Worm (Caenorhabditis elegans): ENCODE measurements around the gene K09E9.1.

The K09E9.1 gene

DNA sequence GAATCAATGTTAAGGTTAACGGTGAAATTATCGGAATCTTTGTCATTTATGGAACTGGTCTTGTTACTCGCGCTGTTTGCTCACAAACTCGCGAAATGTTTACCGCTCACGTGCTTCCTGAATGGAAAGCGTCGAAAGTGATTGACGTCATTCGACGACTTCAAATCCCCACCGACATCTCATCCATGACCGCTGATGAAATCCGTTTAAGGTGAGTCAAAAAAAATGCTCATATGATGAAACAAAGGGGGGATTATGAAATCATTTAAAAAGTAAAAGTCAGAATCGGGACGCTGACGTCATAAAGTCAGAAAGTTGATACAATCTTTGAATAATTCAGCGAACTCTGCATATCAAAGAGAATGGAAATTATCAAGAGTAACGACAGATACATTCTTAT, 11.7 kb upstream of the K09E9.1 start (continued):
- TF ChIP-seq skn-1 (tag; optimal IDR thresholded peaks at IDR 0.05) (peak; percentile 62), unc-86 (tag; optimal IDR thresholded peaks at IDR 0.05) (no peak), snu-23 (GFP tag; optimal IDR thresholded peaks at IDR 0.05) (no peak), nhr-85 (tag) (no peak), unc-130 (tag; optimal IDR thresholded peaks at IDR 0.05) (no peak)

DNA sequence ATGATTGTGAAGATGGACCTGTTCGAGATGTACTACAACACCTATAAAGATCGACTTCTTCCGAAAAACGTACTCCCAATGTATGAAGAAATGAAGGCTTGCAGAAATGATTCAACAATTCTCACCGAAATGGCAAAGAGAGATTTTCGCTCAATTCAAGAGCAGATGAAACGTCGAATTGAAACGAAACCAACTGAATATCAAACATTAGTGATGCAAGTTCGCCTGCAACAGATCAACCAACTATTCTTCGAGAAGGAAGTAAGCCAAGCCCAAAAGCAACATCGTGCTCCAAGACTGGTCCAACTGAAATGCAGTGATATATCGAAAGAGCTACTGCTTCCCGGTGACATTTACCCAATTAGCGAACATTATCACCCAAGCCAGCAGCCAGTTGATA, 10.6 kb upstream of the K09E9.1 start:
- TF ChIP-seq efl-1 (optimal IDR thresholded peaks at IDR 0.05) (no peak), efl-1 (GFP tag; optimal IDR thresholded peaks at IDR 0.05 in 1 of 2) (peak in 1 of 2 experiments; percentile 69), unc-86 (tag; optimal IDR thresholded peaks at IDR 0.05) (no peak)

DNA sequence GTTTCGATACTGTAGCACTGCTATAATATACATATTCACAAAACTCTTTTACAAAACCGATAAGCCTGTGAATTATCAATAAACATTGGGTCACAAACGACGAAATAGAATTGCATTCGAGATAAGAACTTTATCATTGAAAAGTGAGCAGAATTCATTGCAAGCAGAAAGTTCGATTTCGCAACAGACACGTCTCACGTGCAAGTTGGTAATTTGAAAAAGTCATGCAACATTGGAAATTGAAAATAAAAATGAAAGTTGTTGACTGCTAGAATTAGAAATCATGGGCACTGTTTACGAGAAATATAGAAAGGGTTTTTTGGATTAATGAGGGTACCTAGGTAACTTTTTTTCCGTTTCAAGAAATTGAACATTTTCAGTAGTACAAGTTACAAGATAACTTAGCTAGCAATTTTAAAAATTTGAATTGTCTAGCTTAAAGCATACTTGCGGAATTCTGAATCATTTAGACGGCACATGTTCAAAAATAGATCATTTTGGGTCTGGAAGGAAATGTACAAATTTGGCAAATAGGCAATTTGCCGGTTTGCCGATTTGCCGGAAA, 9.7 kb upstream of the K09E9.1 start:
- TF ChIP-seq nhr-12 (tag; optimal IDR thresholded peaks at IDR 0.05) (no peak), aly-2 (tag; optimal IDR thresholded peaks at IDR 0.05) (peak; percentile 98), pag-3 (tag; optimal IDR thresholded peaks at IDR 0.05; ENCODE audit: borderline replicate concordance, insufficient read depth) (no peak), unc-30 (tag; optimal IDR thresholded peaks at IDR 0.05) (no peak), lin-13 (GFP tag; optimal IDR thresholded peaks at IDR 0.05) (no peak), dpl-1 (GFP tag; optimal IDR thresholded peaks at IDR 0.05) (peak in 1 of 3 experiments; percentile 7), nhr-85 (tag) (peak; percentile 18), grh-1 (GFP tag; IDR thresholded peaks at IDR 0.05) (0 out of 2 replicates have a peak, but pooled peaks have one; percentile 30), C04F5.9 (tag; optimal IDR thresholded peaks at IDR 0.05) (no peak), sox-4 (tag; optimal IDR thresholded peaks at IDR 0.05) (no peak), jun-1 (tag; optimal IDR thresholded peaks at IDR 0.05) (peak; percentile 66), nhr-28 (tag; optimal IDR thresholded peaks at IDR 0.05) (no peak), sptf-1 (tag; optimal IDR thresholded peaks at IDR 0.05) (no peak), lsy-2 (tag; optimal IDR thresholded peaks at IDR 0.05) (peak; percentile 38 to 50), alr-1 (tag; optimal IDR thresholded peaks at IDR 0.05; ENCODE audit: borderline replicate concordance) (no peak), ztf-4 (tag; optimal IDR thresholded peaks at IDR 0.05) (peak; percentile 44), nhr-19 (GFP tag; conservative IDR thresholded peaks at IDR 0.05) (0 out of 2 replicates have a peak, but pooled peaks have one; percentile 18), nhr-47 (tag; optimal IDR thresholded peaks at IDR 0.05) (peak; percentile 52), unc-130 (tag; optimal IDR thresholded peaks at IDR 0.05) (peak; percentile 15), efl-1 (optimal IDR thresholded peaks at IDR 0.05) (peak in 1 of 2 experiments; percentile 16), efl-1 (GFP tag; optimal IDR thresholded peaks at IDR 0.05 in 1 of 2) (peak in 1 of 2 experiments; percentile 67), rnt-1 (tag; optimal IDR thresholded peaks at IDR 0.05) (no peak), fkh-10 (GFP tag; optimal IDR thresholded peaks at IDR 0.05) (no peak), pqm-1 (tag; optimal IDR thresholded peaks at IDR 0.05) (peak; percentile 84), unc-86 (tag; optimal IDR thresholded peaks at IDR 0.05) (no peak), mdl-1 (tag; optimal IDR thresholded peaks at IDR 0.05) (peak in 1 of 2 experiments; percentile 83), skn-1 (tag; optimal IDR thresholded peaks at IDR 0.05) (peak; percentile 63), lin-35 (GFP tag; optimal IDR thresholded peaks at IDR 0.05) (peak in 1 of 2 experiments; percentile 79), sup-37 (GFP tag; optimal IDR thresholded peaks at IDR 0.05) (no peak), nhr-11 (tag; optimal IDR thresholded peaks at IDR 0.05) (no peak), zag-1 (tag; optimal IDR thresholded peaks at IDR 0.05) (no peak), mef-2 (tag; optimal IDR thresholded peaks at IDR 0.05) (no peak), F16B12.6 (tag; optimal IDR thresholded peaks at IDR 0.05) (no peak), mab-9 (GFP tag; IDR thresholded peaks at IDR 0.05) (peak; percentile 35; the same call in 1 of the 2 replicates), fkh-8 (tag; optimal IDR thresholded peaks at IDR 0.05) (peak; percentile 72), lir-3 (tag; optimal IDR thresholded peaks at IDR 0.05; ENCODE audit: poor library complexity) (no peak), lin-15B (tag; optimal IDR thresholded peaks at IDR 0.05) (no peak), aha-1 (tag; optimal IDR thresholded peaks at IDR 0.05) (no peak), nhr-20 (tag; optimal IDR thresholded peaks at IDR 0.05) (peak; percentile 76), C16A3.4 (tag; optimal IDR thresholded peaks at IDR 0.05) (peak; percentile 31), nhr-71 (tag; optimal IDR thresholded peaks at IDR 0.05) (peak; percentile 78), snu-23 (GFP tag; optimal IDR thresholded peaks at IDR 0.05) (peak; percentile 55), fos-1 (tag; optimal IDR thresholded peaks at IDR 0.05) (no peak), elt-3 (tag; optimal IDR thresholded peaks at IDR 0.05) (peak in 3 of 6 experiments; percentile 17 to 21 (median 18)), lin-14 (GFP tag; optimal IDR thresholded peaks at IDR 0.05) (peak; percentile 60), hpl-2 (GFP tag; optimal IDR thresholded peaks at IDR 0.05) (peak; percentile 84), vab-15 (tag; optimal IDR thresholded peaks at IDR 0.05) (no peak)

Data from whole organism, L1 larva.